Worm (Caenorhabditis elegans) whole organism, L4 larva: ENCODE data around the gene Y43F8A.1.

Experiments used
- F10B5.3 ChIP-seq: sonication (generic microtip); optimal IDR thresholded peaks from 2 replicates; lab custom pipeline; 2016; ENCODE audit warnings: mild to moderate bottlenecking, missing genetic modification characterization, missing compliant biosample characterization
- F26F4.8 ChIP-seq: fragments of 200-800 bp; sonication (Bioruptor generic); conservative IDR thresholded peaks from 2 replicates; pipeline ENCODE4 v1.3.6; 2022; ENCODE audit warnings: missing genetic modification characterization, missing compliant biosample characterization
- F37D6.2 ChIP-seq: sonication (generic microtip); optimal IDR thresholded peaks from 2 replicates; lab custom pipeline; 2016; ENCODE audit warnings: mild to moderate bottlenecking, missing genetic modification characterization, missing compliant biosample characterization
- Y5F2A.4 ChIP-seq: fragments of 200-800 bp; sonication (Bioruptor generic); optimal IDR thresholded peaks from 2 replicates; lab custom pipeline; 2018; ENCODE audit warnings: mild to moderate bottlenecking, missing genetic modification characterization, missing compliant biosample characterization
- Y75B8A.6 ChIP-seq: fragments of 200-800 bp; sonication (Bioruptor generic); IDR thresholded peaks from 2 replicates; pipeline ENCODE4 v1.3.6; 2022; ENCODE audit warnings: missing genetic modification reagents, missing genetic modification characterization, missing compliant biosample characterization
- ZK337.2 ChIP-seq: fragments of 200-800 bp; sonication (Bioruptor generic); IDR thresholded peaks from 2 replicates; pipeline ENCODE4 v1.3.6; 2022; ENCODE audit warnings: missing genetic modification reagents, missing genetic modification characterization, missing compliant biosample characterization
- ZK546.5 ChIP-seq, 2 experiments: sonication (generic microtip); optimal IDR thresholded peaks; 2 replicates each; lab custom pipeline; 2017; ENCODE audit warnings: missing biosample characterization in 2 of 2, missing genetic modification characterization in 2 of 2
- aha-1 ChIP-seq: fragments of 150-350 bp; peaks from one replicate; lab custom pipeline; 2014; ENCODE audit warnings: missing biosample characterization, missing genetic modification characterization
- aly-2 ChIP-seq: sonication (generic microtip); optimal IDR thresholded peaks from 2 replicates; lab custom pipeline; 2018; ENCODE audit warnings: missing biosample characterization, missing genetic modification characterization
- ceh-28 ChIP-seq: fragments of 150-350 bp; optimal IDR thresholded peaks from 2 replicates; lab custom pipeline; 2014; ENCODE audit warnings: missing biosample characterization, missing genetic modification reagents, missing genetic modification characterization
- ceh-44 ChIP-seq: fragments of 200-800 bp; sonication (Bioruptor generic); IDR thresholded peaks from 2 replicates; pipeline ENCODE4 v1.3.6; 2022; ENCODE audit warnings: missing genetic modification reagents, missing genetic modification characterization, missing compliant biosample characterization
- ceh-62 ChIP-seq: sonication (generic microtip); optimal IDR thresholded peaks from 2 replicates; lab custom pipeline; 2017; ENCODE audit warnings: missing biosample characterization, missing genetic modification characterization
- ces-1 ChIP-seq: fragments of 150-350 bp; sonication (generic microtip); optimal IDR thresholded peaks from 4 replicates; lab custom pipeline; 2014; ENCODE audit warnings: missing biosample characterization, missing genetic modification reagents, missing genetic modification characterization
- daf-12 ChIP-seq: fragments of 150-350 bp; optimal IDR thresholded peaks from 2 replicates; lab custom pipeline; 2014; ENCODE audit warnings: missing biosample characterization, missing genetic modification reagents, missing genetic modification characterization
- daf-19 ChIP-seq: fragments of 200-800 bp; sonication (Bioruptor generic); conservative IDR thresholded peaks from 2 replicates; pipeline ENCODE4 v1.3.6; 2022; ENCODE audit warnings: missing genetic modification characterization, missing compliant biosample characterization
- daf-8 ChIP-seq: fragments of 200-800 bp; sonication (Bioruptor generic); IDR thresholded peaks from 2 replicates; pipeline ENCODE4 v1.3.6; 2022; ENCODE audit warnings: missing genetic modification characterization, missing compliant biosample characterization
- dmd-6 ChIP-seq: fragments of 200-800 bp; sonication (Bioruptor generic); IDR thresholded peaks from 2 replicates; pipeline ENCODE4 v1.3.6; 2022; ENCODE audit warnings: missing genetic modification reagents, missing genetic modification characterization, missing compliant biosample characterization
- dmd-8 ChIP-seq: fragments of 200-800 bp; sonication (Bioruptor generic); IDR thresholded peaks from 2 replicates; pipeline ENCODE4 v1.3.6; 2022; ENCODE audit warnings: missing genetic modification characterization, missing compliant biosample characterization
- dmd-9 ChIP-seq: fragments of 200-800 bp; sonication (Bioruptor generic); IDR thresholded peaks from 2 replicates; pipeline ENCODE4 v1.3.6; 2022; ENCODE audit warnings: missing genetic modification reagents, missing genetic modification characterization, missing compliant biosample characterization
- dpl-1 ChIP-seq: fragments of 150-350 bp; optimal IDR thresholded peaks from 2 replicates; lab custom pipeline; 2014; ENCODE audit warnings: missing biosample characterization, missing genetic modification reagents, missing genetic modification characterization
- egl-43 ChIP-seq: fragments of 200-800 bp; sonication (Bioruptor generic); IDR thresholded peaks from 2 replicates; pipeline ENCODE4 v1.3.6; 2022; ENCODE audit warnings: missing genetic modification reagents, missing genetic modification characterization, missing compliant biosample characterization
- hif-1 ChIP-seq, 2 experiments: sonication (generic microtip); optimal IDR thresholded peaks; 2 replicates each; lab custom pipeline; 2016 to 2017; ENCODE audit warnings: missing compliant biosample characterization in 2 of 2, missing genetic modification characterization in 2 of 2, missing genetic modification reagents in 2 of 2, missing genotype in 2 of 2, mild to moderate bottlenecking in 1 of 2
- hmg-1.1 ChIP-seq: fragments of 200-800 bp; sonication (Bioruptor generic); IDR thresholded peaks from 2 replicates; pipeline ENCODE4 v1.3.6; 2022; ENCODE audit warnings: missing genetic modification reagents, missing genetic modification characterization, missing compliant biosample characterization
- jun-1 ChIP-seq: fragments of 150-350 bp; optimal IDR thresholded peaks from 2 replicates; lab custom pipeline; 2014; ENCODE audit warnings: missing biosample characterization, missing genetic modification reagents, missing genetic modification characterization
- lim-7 ChIP-seq: fragments of 200-800 bp; sonication (Bioruptor generic); IDR thresholded peaks from 2 replicates; pipeline ENCODE4 v1.3.6; 2022; ENCODE audit warnings: missing genetic modification characterization, missing compliant biosample characterization
- lin-1 ChIP-seq: fragments of 200-800 bp; sonication (Bioruptor generic); IDR thresholded peaks from 2 replicates; pipeline ENCODE4 v1.3.6; 2022; ENCODE audit warnings: missing genetic modification reagents, missing genetic modification characterization, missing compliant biosample characterization
- lin-29 ChIP-seq: fragments of 200-800 bp; sonication (Bioruptor generic); IDR thresholded peaks from 2 replicates; pipeline ENCODE4 v1.3.6; 2022; ENCODE audit warnings: missing genetic modification reagents, missing genetic modification characterization, missing compliant biosample characterization
- lin-38 ChIP-seq: fragments of 200-800 bp; sonication (Bioruptor generic); IDR thresholded peaks from 2 replicates; pipeline ENCODE4 v1.3.6; 2022; ENCODE audit warnings: missing genetic modification reagents, missing genetic modification characterization, missing compliant biosample characterization
- mdt-29 ChIP-seq: fragments of 200-800 bp; sonication (Bioruptor generic); IDR thresholded peaks from 2 replicates; pipeline ENCODE4 v1.3.6; 2022; ENCODE audit warnings: missing genetic modification reagents, missing genetic modification characterization, missing compliant biosample characterization
- mxl-3 ChIP-seq: fragments of 200-800 bp; sonication (Bioruptor generic); optimal IDR thresholded peaks from 2 replicates; lab custom pipeline; 2018; ENCODE audit warnings: mild to moderate bottlenecking, missing genetic modification characterization, missing compliant biosample characterization
- nhr-10 ChIP-seq: fragments of 150-350 bp; optimal IDR thresholded peaks from 2 replicates; lab custom pipeline; 2014; ENCODE audit warnings: missing biosample characterization, missing genetic modification characterization
- nhr-111 ChIP-seq: fragments of 200-800 bp; sonication (Bioruptor generic); optimal IDR thresholded peaks from 2 replicates; lab custom pipeline; 2018; ENCODE audit warnings: mild to moderate bottlenecking, missing genetic modification characterization, missing compliant biosample characterization
- nhr-25 ChIP-seq: sonication (generic microtip); optimal IDR thresholded peaks from 2 replicates; lab custom pipeline; 2017; ENCODE audit warnings: missing genetic modification characterization, mild to moderate bottlenecking, missing compliant biosample characterization, antibody characterized with exemption, moderate library complexity, borderline replicate concordance; ENCODE audit not compliant: insufficient read depth
- nhr-48 ChIP-seq: sonication (generic microtip); optimal IDR thresholded peaks from 2 replicates; lab custom pipeline; 2016; ENCODE audit warnings: mild to moderate bottlenecking, missing genetic modification characterization, missing compliant biosample characterization
- nhr-6 ChIP-seq: fragments of 150-350 bp; optimal IDR thresholded peaks from 2 replicates; lab custom pipeline; 2014; ENCODE audit warnings: missing biosample characterization, missing genetic modification characterization
- saeg-2 ChIP-seq: fragments of 200-800 bp; sonication (Bioruptor generic); IDR thresholded peaks from 2 replicates; pipeline ENCODE4 v1.3.6; 2022; ENCODE audit warnings: missing genetic modification reagents, missing genetic modification characterization, missing compliant biosample characterization
- snpc-1.2 ChIP-seq: fragments of 200-800 bp; sonication (Bioruptor generic); IDR thresholded peaks from 2 replicates; pipeline ENCODE4 v1.3.6; 2022; ENCODE audit warnings: missing genetic modification reagents, missing genetic modification characterization, missing compliant biosample characterization
- tag-97 ChIP-seq: fragments of 200-800 bp; sonication (Bioruptor generic); IDR thresholded peaks from 2 replicates; pipeline ENCODE4 v1.3.6; 2022; ENCODE audit warnings: missing genetic modification characterization, missing compliant biosample characterization
- unc-62 ChIP-seq, 3 experiments: fragments of 150-350 bp in 1 of 3; sonication (generic microtip); optimal IDR thresholded peaks in 2 of 3; peaks in 1 of 3; 1 replicate in 1 of 3; 2 replicates in 2 of 3; lab custom pipeline; 2014 to 2017; ENCODE audit warnings: missing biosample characterization in 3 of 3, missing genetic modification characterization in 3 of 3, missing genetic modification reagents in 3 of 3, missing genotype in 1 of 3
- zag-1 ChIP-seq: fragments of 150-350 bp; optimal IDR thresholded peaks from 2 replicates; lab custom pipeline; 2014; ENCODE audit warnings: missing biosample characterization, missing genetic modification characterization
- ztf-11 ChIP-seq: fragments of 150-350 bp; optimal IDR thresholded peaks from 2 replicates; lab custom pipeline; 2014; ENCODE audit warnings: missing biosample characterization, missing genetic modification characterization

Gene Y43F8A.1

DNA sequence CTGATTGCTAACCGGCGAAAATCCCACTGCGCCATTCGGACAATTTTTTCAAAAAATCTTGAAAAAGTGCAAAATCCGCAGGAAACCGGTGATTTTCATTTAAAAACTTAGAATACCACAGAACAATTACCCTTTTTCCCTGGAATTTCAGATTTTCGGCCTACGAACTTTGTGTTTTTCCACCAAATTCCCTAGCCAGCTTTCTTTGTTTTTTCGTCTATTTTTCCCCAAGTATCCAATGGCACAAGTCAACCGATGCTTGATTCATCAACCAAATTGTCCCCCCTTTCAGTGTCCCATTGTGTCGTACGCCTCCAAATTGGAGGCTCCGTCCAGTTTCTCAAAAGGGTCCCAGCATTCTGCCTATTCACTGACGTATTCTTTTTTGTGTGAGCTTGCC lies at the start of gene Y43F8A.1:
TSS of gene Y43F8A.1 (plus strand) at position 301 of the 400 bp plus-strand sequence.
- no peak for TF ChIP-seq nhr-48 (tag; lab: Kevin White, UChicago)
- TF ChIP-seq nhr-111 (GFP tag; lab: Kevin White, UChicago) = no peak
- no peak for TF ChIP-seq nhr-25
- TF ChIP-seq nhr-6 = no peak
- no peak for TF ChIP-seq mdt-29 (GFP tag; lab: Robert Waterston, UW)
- TF ChIP-seq, all 104 proteins: peak for 0

DNA sequence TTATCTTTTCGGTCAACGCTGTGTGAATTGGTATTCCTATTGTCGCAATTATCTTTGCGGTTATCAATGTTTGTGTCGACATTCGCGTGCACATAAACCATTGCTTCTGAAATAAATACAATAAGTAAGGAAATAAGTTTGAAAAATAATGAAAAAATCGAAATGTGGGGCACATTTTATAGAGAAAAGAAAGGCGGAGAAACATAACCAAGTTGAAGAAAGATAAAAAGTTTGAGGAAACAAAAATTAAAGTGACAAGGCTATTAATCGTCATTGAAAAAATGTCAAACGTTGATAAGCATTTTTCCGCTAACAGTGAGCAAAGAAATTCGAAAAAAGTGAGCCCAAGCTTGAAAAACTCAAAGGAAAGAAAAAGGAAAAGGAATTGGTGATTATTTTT lies 47.9 kb upstream of the Y43F8A.1 start, which contains the start of gene C43D7.4:
TSS of gene C43D7.4 (minus strand) at position 101 of the 400 bp plus-strand sequence.
- TF ChIP-seq zag-1 (tag; lab: Kevin White, UChicago) (no peak), ZK337.2 (GFP tag; lab: Robert Waterston, UW) (no peak), Y5F2A.4 (no peak), ces-1 (GFP tag; lab: Kevin White, UChicago) (no peak)

DNA sequence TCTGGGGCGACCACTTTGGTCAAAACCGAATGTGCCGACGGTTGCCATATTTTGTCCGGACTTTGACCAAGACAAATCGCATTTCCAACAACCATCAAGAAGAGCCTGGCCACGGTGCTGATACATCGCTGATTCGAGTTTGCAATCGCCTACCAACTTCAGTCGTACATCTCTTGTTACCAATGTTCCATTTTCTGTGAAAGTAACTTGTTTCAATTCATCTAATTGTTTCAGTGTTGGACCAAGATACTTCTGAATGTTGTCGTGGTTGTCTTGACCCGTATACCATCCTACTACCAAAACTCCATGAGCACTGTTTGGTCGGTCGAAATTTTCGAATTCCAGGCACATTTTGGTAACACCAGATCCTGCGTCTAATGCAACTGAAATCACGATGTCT lies 44.9 kb upstream of the Y43F8A.1 start:
- peak; percentile 77 for TF ChIP-seq aha-1 (tag; lab: Kevin White, UChicago)
- no peak for TF ChIP-seq dmd-6 (GFP tag; lab: Robert Waterston, UW)
- TF ChIP-seq lim-7 (GFP tag; lab: Robert Waterston, UW) = 0 out of 2 replicates have a peak, but pooled peaks have one; percentile 37

DNA sequence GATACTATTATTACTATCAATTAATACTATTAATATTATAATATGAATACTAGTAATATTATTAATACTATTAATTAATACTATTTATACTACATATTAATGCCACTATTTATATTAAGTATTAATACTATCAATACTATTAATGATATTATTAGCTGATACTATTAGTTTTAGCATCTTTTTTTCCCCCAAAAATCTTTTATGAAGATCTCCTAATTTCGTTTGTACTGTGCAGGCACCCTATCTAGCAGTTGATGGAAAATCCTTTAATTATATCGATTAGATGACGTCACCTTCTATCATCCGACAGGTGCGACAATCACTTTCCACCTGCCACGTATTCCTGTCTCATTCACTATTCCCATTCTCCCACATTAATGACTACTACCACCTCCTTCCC lies 41.0 kb upstream of the Y43F8A.1 start, which contains the start of gene fbxb-65:
TSS of gene fbxb-65 (plus strand) at position 301 of the 400 bp plus-strand sequence.
- TF ChIP-seq unc-62 (GFP tag; optimal IDR thresholded peaks at IDR 0.05 in 1 of 2; lab: Kevin White, UChicago) (peak in 1 of 2 experiments; percentile 13), unc-62 (tag; optimal IDR thresholded peaks at IDR 0.05; lab: Kevin White, UChicago) (no peak), Y75B8A.6 (GFP tag; lab: Robert Waterston, UW) (no peak)

DNA sequence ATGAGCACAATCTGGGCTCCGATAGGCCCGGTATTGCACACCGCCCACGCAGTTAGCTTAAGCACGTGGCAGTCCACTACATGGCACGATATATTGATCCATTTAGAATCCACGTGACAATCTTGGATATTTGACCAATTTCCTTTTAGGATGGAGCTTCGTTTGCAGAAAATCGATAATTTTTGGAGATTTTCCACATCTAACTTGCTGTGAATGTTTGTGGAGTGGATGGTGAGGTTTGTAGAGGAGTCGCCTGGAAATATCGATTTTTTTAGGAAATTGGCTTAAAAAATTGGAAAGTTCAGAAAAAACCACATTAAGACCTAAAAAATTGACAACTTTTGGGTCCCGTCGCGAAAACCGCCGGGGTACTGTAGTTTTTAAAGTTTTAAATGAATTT lies 33.0 kb upstream of the Y43F8A.1 start:
- TF ChIP-seq F37D6.2 (no peak), ceh-28 (tag; lab: Kevin White, UChicago) (peak; percentile 62)

DNA sequence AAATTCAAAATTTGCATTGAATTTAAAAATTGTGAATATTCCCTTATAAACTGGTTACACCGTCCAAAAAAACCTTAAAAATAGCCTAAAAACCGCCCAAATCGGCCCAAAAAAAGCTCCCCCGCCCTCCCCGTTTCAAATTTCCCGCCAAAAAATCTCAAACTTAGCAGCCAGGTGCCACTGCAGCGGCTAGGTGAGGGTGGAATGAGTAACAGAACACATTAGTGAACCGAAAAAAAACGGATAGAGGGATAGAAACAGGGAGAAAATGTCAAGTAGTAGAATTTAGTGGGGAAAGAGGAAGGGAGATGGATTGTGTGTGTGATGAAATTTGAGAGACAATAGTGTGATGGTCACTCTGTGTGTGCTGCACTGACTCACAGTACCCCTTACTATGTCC lies 18.3 kb upstream of the Y43F8A.1 start:
- no peak for TF ChIP-seq aly-2
- no peak for TF ChIP-seq dmd-9 (GFP tag; lab: Robert Waterston, UW)
- no peak for TF ChIP-seq F26F4.8 (GFP tag; lab: Robert Waterston, UW)
- TF ChIP-seq saeg-2 (GFP tag; lab: Robert Waterston, UW) = no peak
- TF ChIP-seq lin-38 (GFP tag; lab: Robert Waterston, UW) = no peak
- no peak for TF ChIP-seq tag-97 (GFP tag; lab: Robert Waterston, UW)
- no peak for TF ChIP-seq F10B5.3
- no peak for TF ChIP-seq daf-12 (tag; lab: Kevin White, UChicago)
- no peak for TF ChIP-seq nhr-111 (GFP tag; lab: Kevin White, UChicago)
- TF ChIP-seq egl-43 = no peak
- TF ChIP-seq jun-1 = no peak
- TF ChIP-seq ceh-62 (tag; lab: Kevin White, UChicago) = no peak
- no peak for TF ChIP-seq ztf-11 (tag; lab: Kevin White, UChicago)
- TF ChIP-seq daf-8 (GFP tag; lab: Robert Waterston, UW) = no peak
- no peak for TF ChIP-seq nhr-25
- no peak for TF ChIP-seq dpl-1 (GFP tag; lab: Kevin White, UChicago)

DNA sequence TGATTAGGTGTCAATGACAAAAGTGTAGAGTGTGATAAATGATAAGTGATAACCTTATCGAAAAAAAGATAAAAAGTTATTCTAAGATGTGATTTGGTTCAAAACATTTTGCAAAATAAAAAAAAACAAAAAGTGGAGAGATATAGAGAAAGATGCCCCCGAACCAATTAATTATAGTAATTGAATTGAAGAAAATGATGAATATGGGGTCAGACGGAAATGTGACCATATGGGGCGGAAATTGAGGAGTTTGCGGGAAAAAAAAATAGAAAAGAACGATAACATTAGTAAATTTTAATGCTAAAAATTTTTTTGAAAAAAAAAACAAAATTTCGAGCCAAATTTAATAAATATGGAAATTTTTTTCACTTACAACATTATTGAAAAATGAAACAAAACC lies 15.8 kb upstream of the Y43F8A.1 start:
- TF ChIP-seq daf-19 (no peak), dmd-8 (GFP tag; lab: Robert Waterston, UW) (no peak), hif-1 (tag; optimal IDR thresholded peaks at IDR 0.05; lab: Kevin White, UChicago) (no peak), hmg-1.1 (no peak), nhr-10 (tag; lab: Kevin White, UChicago) (no peak), snpc-1.2 (GFP tag; lab: Robert Waterston, UW) (no peak), ceh-44 (GFP tag; lab: Robert Waterston, UW) (no peak), mxl-3 (no peak), ZK546.5 (tag; optimal IDR thresholded peaks at IDR 0.05; lab: Kevin White, UChicago) (no peak), lin-1 (GFP tag; lab: Robert Waterston, UW) (no peak), F37D6.2 (no peak), lin-29 (GFP tag; lab: Robert Waterston, UW) (no peak)
- TF ChIP-seq, all 104 proteins: peak for 0
